Worm (Caenorhabditis elegans) whole organism, L4/young adult: Measurements from ENCODE around the gene ttr-39.

Experiments used
- W03F9.2 ChIP-seq: fragments of 150-350 bp; optimal IDR thresholded peaks from 2 replicates; lab custom pipeline; 2014; ENCODE audit warnings: missing biosample characterization, missing genetic modification characterization
- dao-5 ChIP-seq: sonication (generic microtip); optimal IDR thresholded peaks from 2 replicates; lab custom pipeline; 2016; ENCODE audit warnings: missing genotype, missing genetic modification characterization, moderate library complexity, missing compliant biosample characterization
- him-1 ChIP-seq: sonication (generic microtip); optimal IDR thresholded peaks from 2 replicates; lab custom pipeline; 2016; ENCODE audit warnings: missing genotype, missing genetic modification reagents, missing genetic modification characterization, missing compliant biosample characterization

ttr-39 gene

DNA sequence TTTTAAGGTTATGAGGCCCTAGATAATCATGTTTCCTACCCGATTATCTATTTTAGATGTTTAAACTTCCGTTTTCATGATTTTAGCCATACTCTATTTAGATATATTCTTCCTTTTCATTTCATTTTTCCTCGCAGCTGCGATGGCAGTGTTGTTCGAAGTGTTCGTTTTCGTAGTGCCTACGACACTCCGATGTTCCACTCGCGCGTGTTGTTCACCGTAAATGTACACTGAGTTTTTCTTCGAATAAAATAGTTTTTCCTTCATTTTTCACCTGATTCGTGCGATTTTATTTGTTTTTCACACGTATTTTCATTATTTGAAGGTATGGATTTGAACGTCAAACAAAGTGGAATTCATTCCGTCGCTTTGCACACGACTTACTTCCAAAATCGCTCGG is 7.2 kb upstream of the ttr-39 start, which contains the start of gene dis-3:
dis-3 (plus strand) TSS at position 322 of the 400 bp plus-strand sequence.
- TF ChIP-seq dao-5 (tag; lab: Kevin White, UChicago), result no peak
- no peak for TF ChIP-seq W03F9.2 (tag; lab: Kevin White, UChicago)
- TF ChIP-seq him-1 (tag; lab: Kevin White, UChicago), result no peak

DNA sequence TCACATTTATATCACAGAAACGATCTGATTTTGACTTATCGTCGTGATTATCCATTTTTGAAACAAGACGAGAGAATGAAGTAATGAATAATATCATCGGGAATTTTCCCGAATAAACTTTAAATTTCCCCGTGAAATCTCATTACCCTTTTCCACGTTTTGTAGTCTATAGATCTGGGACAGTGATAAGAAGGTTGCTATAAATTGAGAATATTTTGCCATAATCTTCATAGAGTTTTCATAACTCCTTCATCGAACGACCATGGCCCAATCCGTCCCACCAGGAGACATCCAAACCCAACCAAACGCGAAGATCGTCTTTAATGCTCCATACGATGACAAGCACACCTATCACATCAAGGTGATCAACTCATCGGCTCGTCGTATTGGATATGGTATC is 5.5 kb upstream of the ttr-39 start, which contains the start of the genes C04G2.5 and msp-36:
C04G2.5 (minus strand) TSS at position 101 of the 400 bp plus-strand sequence.
msp-36 (plus strand) TSS at position 263 of the 400 bp plus-strand sequence.
- no peak for TF ChIP-seq him-1 (tag; lab: Kevin White, UChicago)
- no peak for TF ChIP-seq W03F9.2 (tag; lab: Kevin White, UChicago)
- TF ChIP-seq dao-5 (tag; lab: Kevin White, UChicago), result no peak

DNA sequence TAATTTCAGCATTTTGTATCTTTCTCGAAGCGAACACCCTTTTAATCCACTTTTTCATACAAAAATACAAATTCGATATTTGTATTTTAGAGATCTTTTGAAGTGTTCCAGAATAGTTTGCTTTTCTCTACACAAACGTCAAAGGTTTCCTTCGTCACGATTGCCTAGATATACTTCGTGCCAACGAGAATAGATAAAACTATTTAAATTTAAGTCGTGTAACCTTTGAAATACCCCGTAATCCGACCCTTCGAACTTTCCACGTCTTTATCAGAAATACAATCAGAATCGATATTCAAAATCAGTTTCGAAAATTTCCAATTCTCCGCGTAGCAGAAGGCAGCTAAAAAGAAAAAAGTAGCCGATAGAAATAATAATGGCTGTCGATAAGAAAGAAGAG is 681 bp upstream of the ttr-39 start, which contains the start of gene ttbk-5:
ttbk-5 (plus strand) TSS at position 301 of the 400 bp plus-strand sequence.
- TF ChIP-seq W03F9.2 (tag; lab: Kevin White, UChicago) (no peak), dao-5 (tag; lab: Kevin White, UChicago) (no peak), him-1 (tag; lab: Kevin White, UChicago) (no peak)

DNA sequence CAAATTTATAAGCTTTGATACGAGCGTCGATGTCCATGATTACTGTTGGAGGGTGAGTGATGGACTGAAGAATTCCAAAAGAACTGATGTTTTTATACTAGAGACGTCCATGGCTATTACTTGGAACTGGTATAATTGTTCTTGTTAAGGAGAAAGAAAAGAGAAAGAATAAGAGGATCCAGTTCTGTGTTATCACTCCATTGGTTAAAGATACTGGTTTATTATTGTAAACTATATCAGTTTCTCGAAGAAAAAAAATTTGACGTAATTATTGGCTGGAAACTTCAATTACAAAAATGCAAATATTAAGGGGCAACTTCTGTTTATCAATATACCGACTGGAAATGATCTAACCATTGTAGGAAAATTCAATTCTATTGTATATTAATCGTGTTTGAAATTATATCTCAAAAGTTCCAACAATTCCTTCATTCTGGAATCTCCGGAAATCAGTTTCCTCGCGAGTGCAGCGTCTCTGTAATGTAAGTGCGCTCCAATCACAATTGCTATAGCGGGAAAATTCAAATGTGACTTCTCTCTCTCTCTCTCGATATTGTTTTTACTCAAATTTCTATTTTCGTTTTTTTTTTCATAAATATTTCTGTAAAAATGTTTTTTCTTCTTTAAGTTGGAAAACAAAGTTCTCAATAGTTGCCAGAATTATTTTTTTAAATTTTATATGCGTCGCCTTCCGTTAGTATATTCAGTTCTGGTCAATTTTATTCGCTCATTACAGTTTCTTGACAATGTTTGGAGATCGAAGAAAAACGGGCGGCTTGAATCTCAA is 4.1 kb downstream of the ttr-39 start, which contains the start of the genes col-2 and ndc-80:
col-2 (minus strand) TSS at position 51 of the 787 bp plus-strand sequence.
ndc-80 (plus strand) TSS at position 737 of the 787 bp plus-strand sequence.
- TF ChIP-seq him-1 (tag; lab: Kevin White, UChicago) (no peak), dao-5 (tag; lab: Kevin White, UChicago) (no peak), W03F9.2 (tag; lab: Kevin White, UChicago) (no peak)

DNA sequence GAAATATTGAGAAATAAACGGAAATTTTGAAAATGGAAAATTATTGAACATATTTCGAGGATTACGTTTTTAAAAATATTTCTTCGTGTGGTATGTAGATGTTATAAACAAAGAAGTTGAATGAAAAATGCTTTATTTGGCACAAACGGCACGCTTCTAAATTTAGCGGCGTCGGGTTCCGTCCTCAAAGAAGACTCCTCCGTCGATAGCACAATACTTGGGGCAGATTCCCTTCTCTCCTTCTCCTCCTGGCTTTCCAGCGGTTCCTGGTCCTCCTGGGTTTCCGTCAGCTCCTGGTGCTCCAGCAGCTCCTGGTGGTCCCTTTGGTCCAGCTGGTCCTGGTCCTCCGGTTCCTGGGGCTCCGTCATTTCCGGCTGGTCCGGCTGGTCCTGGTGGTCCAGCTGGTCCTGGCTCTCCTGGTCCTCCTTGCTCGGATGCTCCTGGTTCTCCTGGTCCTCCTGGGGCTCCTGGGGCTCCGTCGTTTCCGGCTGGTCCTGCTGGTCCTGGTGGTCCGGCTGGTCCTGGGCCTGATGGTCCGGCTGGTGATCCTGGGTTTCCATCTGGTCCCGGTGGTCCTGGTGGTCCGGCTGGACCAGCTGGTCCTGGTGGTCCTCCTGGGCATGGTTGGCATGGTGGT is 5.2 kb downstream of the ttr-39 start, which contains the start of gene W01B6.8:
W01B6.8 (minus strand) TSS at position 51 of the 637 bp plus-strand sequence.
- TF ChIP-seq dao-5 (tag; lab: Kevin White, UChicago) (no peak), W03F9.2 (tag; lab: Kevin White, UChicago) (no peak), him-1 (tag; lab: Kevin White, UChicago) (no peak)

DNA sequence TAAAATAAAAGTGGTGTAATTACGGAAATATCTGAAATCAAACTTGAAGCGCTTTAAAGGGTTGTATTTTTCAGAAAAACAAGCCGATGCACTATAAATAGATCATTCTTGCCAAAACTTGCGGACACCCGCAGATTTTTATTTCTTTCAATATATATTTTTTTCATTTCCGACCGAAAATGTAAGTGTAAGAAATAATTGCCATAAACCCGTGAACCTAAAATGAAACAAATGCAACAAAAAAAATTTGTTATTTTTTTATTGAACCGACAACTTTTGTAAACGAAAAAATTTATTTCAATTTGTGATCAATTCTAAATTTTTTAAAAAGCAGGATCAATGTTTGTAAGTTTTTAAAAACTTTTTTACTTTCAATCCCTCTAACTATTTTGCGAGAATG is 8.9 kb downstream of the ttr-39 start, which contains the start of gene W01B6.6:
W01B6.6 (plus strand) TSS at position 301 of the 400 bp plus-strand sequence.
- TF ChIP-seq W03F9.2 (tag; lab: Kevin White, UChicago), result no peak
- no peak for TF ChIP-seq him-1 (tag; lab: Kevin White, UChicago)
- no peak for TF ChIP-seq dao-5 (tag; lab: Kevin White, UChicago)

ce11 chrIV:10078003-10078402 is 11.7 kb downstream of the ttr-39 start:
- TF ChIP-seq dao-5 (tag; lab: Kevin White, UChicago) (no peak), W03F9.2 (tag; lab: Kevin White, UChicago) (no peak), him-1 (tag; lab: Kevin White, UChicago) (no peak)

- no peak for TF ChIP-seq dao-5 (tag; lab: Kevin White, UChicago)
- no peak for TF ChIP-seq him-1 (tag; lab: Kevin White, UChicago)
- no peak for TF ChIP-seq W03F9.2 (tag; lab: Kevin White, UChicago)
These were observed 13.8 kb downstream of the ttr-39 start, which contains the start of gene W01B6.5 for ce11 chrIV:10075899-10076298. W01B6.5 (plus strand) TSS chrIV:10076199.

DNA sequence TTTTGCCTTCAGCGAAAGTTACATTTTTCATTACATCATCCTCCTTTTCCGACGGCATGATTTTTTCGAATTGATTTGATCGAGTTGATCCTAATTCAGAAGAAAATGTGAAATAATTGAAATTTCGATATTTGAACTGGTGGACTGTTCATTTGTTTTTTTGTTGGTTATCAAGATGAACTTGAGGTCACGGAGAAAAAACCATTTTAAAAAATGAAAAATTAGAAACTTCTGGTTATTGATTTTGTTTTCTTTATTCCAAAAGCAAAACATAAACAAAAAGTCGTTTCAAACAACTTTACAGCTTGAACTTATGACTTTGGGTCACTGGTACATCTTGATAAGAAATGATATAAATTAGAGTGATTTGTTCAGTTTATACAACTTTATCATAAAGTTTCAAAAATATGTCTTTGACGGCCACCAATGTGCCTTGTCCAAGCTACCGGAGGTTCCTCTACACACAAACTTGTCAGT is 14.6 kb downstream of the ttr-39 start, which contains the start of the genes ttbk-4 and W01B6.4:
ttbk-4 (minus strand) TSS at position 101 of the 477 bp plus-strand sequence.
W01B6.4 (plus strand) TSS at position 427 of the 477 bp plus-strand sequence.
- TF ChIP-seq him-1 (tag; lab: Kevin White, UChicago), result no peak
- TF ChIP-seq dao-5 (tag; lab: Kevin White, UChicago), result no peak
- TF ChIP-seq W03F9.2 (tag; lab: Kevin White, UChicago), result no peak

ce11 chrIV:10072527-10072926 is 17.1 kb downstream of the ttr-39 start, which contains the start of gene W01B6.3:
W01B6.3 (minus strand) TSS chrIV:10072627.
- TF ChIP-seq dao-5 (tag; lab: Kevin White, UChicago), result no peak
- TF ChIP-seq him-1 (tag; lab: Kevin White, UChicago), result no peak
- TF ChIP-seq W03F9.2 (tag; lab: Kevin White, UChicago), result no peak

- TF ChIP-seq dao-5 (tag; lab: Kevin White, UChicago) (no peak), W03F9.2 (tag; lab: Kevin White, UChicago) (no peak), him-1 (tag; lab: Kevin White, UChicago) (no peak)
These were observed 21.4 kb downstream of the ttr-39 start for ce11 chrIV:10068266-10068665.

- TF ChIP-seq dao-5 (tag; lab: Kevin White, UChicago), result no peak
- no peak for TF ChIP-seq him-1 (tag; lab: Kevin White, UChicago)
- no peak for TF ChIP-seq W03F9.2 (tag; lab: Kevin White, UChicago)
These were observed 22.1 kb downstream of the ttr-39 start, which contains the start of gene cwn-2 for ce11 chrIV:10067541-10067940. cwn-2 (plus strand) TSS chrIV:10067816.
